Fruit fly (Drosophila melanogaster) S2 (cell line): Measurements from ENCODE around the gene LSm3.

Experiments used
- CG8478 ChIP-seq: fragments of >200 bp; optimal IDR thresholded peaks from 2 replicates; lab custom pipeline; 2018
- CTCF ChIP-seq, 2 experiments: fragments of >200 bp; optimal IDR thresholded peaks; 2 replicates each; lab custom pipeline; 2018

DNA sequence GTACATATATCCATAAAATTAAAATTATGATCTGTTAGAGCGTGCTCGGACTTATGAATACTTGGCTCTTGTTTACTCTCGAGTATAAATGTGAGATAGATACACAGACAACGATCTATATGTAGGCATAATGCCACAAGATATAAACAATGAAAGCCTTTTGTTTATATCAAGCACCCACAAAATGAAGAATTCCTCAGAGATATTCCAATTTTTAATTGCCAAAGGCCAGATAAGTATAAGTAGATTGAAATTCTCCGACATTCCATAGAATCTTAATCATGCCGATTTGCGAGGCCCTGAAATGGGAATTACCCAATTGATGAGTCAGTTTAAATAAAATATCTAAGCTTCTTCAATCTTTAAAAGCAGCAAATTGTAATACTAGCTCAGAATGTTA lies 25.8 kb downstream of the LSm3 start:
- TF ChIP-seq CG8478 (no peak), CTCF (optimal IDR thresholded peaks at IDR 0.05; lab: Kevin White, UChicago) (no peak)
